Worm (Caenorhabditis elegans) whole organism, L4/young adult: ENCODE results near the gene fbxb-75.

Experiments used
- W03F9.2 ChIP-seq: fragments of 150-350 bp; optimal IDR thresholded peaks from 2 replicates; lab custom pipeline; 2014; ENCODE audit warnings: missing biosample characterization, missing genetic modification characterization
- dao-5 ChIP-seq: sonication (generic microtip); optimal IDR thresholded peaks from 2 replicates; lab custom pipeline; 2016; ENCODE audit warnings: missing genotype, missing genetic modification characterization, moderate library complexity, missing compliant biosample characterization
- him-1 ChIP-seq: sonication (generic microtip); optimal IDR thresholded peaks from 2 replicates; lab custom pipeline; 2016; ENCODE audit warnings: missing genotype, missing genetic modification reagents, missing genetic modification characterization, missing compliant biosample characterization

ce11 chrIV:4405126-4405525 lies 35.9 kb downstream of the fbxb-75 start, which contains the start of gene Y24D9A.7:
- TF ChIP-seq W03F9.2 (tag; lab: Kevin White, UChicago) (no peak), him-1 (no peak), dao-5 (tag; lab: Kevin White, UChicago) (no peak)
